Worm (Caenorhabditis elegans) whole organism, L1 larva: ENCODE data around the gene C06A6.2.

Experiments
- C04F5.9 ChIP-seq: sonication (generic microtip); optimal IDR thresholded peaks from 2 replicates; lab custom pipeline; 2016; ENCODE audit warnings: missing genetic modification characterization, missing compliant biosample characterization
- C34B4.2 ChIP-seq: sonication (generic microtip); optimal IDR thresholded peaks from 2 replicates; lab custom pipeline; 2017; ENCODE audit warnings: mild to moderate bottlenecking, missing genetic modification characterization, missing compliant biosample characterization
- F16B12.6 ChIP-seq: fragments of 150-350 bp; optimal IDR thresholded peaks from 2 replicates; lab custom pipeline; 2014; ENCODE audit warnings: missing biosample characterization, missing genetic modification characterization
- Y116A8C.19 ChIP-seq: sonication (generic microtip); optimal IDR thresholded peaks from 2 replicates; lab custom pipeline; 2016; ENCODE audit warnings: missing compliant biosample characterization, missing genetic modification characterization, borderline replicate concordance
- aha-1 ChIP-seq: fragments of 150-350 bp; optimal IDR thresholded peaks from 2 replicates; lab custom pipeline; 2014; ENCODE audit warnings: missing biosample characterization, missing genetic modification characterization
- alr-1 ChIP-seq: fragments of 200-800 bp; sonication (Bioruptor generic); optimal IDR thresholded peaks from 2 replicates; lab custom pipeline; 2018; ENCODE audit warnings: borderline replicate concordance, mild to moderate bottlenecking, missing genetic modification characterization, missing compliant biosample characterization
- ceh-8 ChIP-seq: fragments of 200-800 bp; sonication (Bioruptor generic); optimal IDR thresholded peaks from 2 replicates; lab custom pipeline; 2018; ENCODE audit warnings: mild to moderate bottlenecking, missing genetic modification characterization, moderate library complexity, missing compliant biosample characterization
- ceh-90 ChIP-seq: sonication (generic microtip); optimal IDR thresholded peaks from 2 replicates; lab custom pipeline; 2016; ENCODE audit warnings: missing genetic modification characterization, missing compliant biosample characterization
- dpl-1 ChIP-seq, 3 experiments: fragments of 150-350 bp in 2 of 3; sonication (generic microtip) in 1 of 3; optimal IDR thresholded peaks; 2 replicates each; lab custom pipeline; 2014 to 2017; ENCODE audit warnings: missing biosample characterization in 3 of 3, missing genetic modification characterization in 3 of 3, missing genetic modification reagents in 3 of 3
- dsc-1 ChIP-seq: sonication (generic microtip); optimal IDR thresholded peaks from 2 replicates; lab custom pipeline; 2016; ENCODE audit warnings: mild to moderate bottlenecking, missing genetic modification characterization, missing compliant biosample characterization
- egl-13 ChIP-seq: sonication (generic microtip); optimal IDR thresholded peaks from 2 replicates; lab custom pipeline; 2016; ENCODE audit warnings: missing genotype, missing genetic modification reagents, missing genetic modification characterization, missing compliant biosample characterization
- egl-27 ChIP-seq, 2 experiments: fragments of 150-350 bp in 1 of 2; sonication (generic microtip); optimal IDR thresholded peaks; 3 replicates each; lab custom pipeline; 2017 to 2018; ENCODE audit warnings: missing biosample characterization in 2 of 2, missing genetic modification characterization in 2 of 2, missing genetic modification reagents in 2 of 2
- elt-2 ChIP-seq: sonication (generic microtip); optimal IDR thresholded peaks from 2 replicates; lab custom pipeline; 2016; ENCODE audit warnings: missing genetic modification characterization, mild to moderate bottlenecking, inconsistent platforms, missing compliant biosample characterization, missing genetic modification reagents
- elt-3 ChIP-seq, 6 experiments: fragments of 150-350 bp in 1 of 6; sonication (generic microtip); optimal IDR thresholded peaks; 2 replicates each; lab custom pipeline; 2017 to 2018; ENCODE audit warnings: missing biosample characterization in 6 of 6, missing genetic modification characterization in 6 of 6, inconsistent platforms in 1 of 6
- ets-5 ChIP-seq: fragments of 200-800 bp; sonication (Bioruptor generic); IDR thresholded peaks from 2 replicates; pipeline ENCODE4 v1.3.6; 2022; ENCODE audit warnings: missing genetic modification characterization, missing compliant biosample characterization
- fkh-10 ChIP-seq: sonication (generic microtip); optimal IDR thresholded peaks from 2 replicates; lab custom pipeline; 2017; ENCODE audit warnings: missing biosample characterization, missing genetic modification reagents, missing genetic modification characterization
- fkh-8 ChIP-seq: sonication (generic microtip); optimal IDR thresholded peaks from 2 replicates; lab custom pipeline; 2016; ENCODE audit warnings: mild to moderate bottlenecking, missing genetic modification characterization, missing compliant biosample characterization
- fos-1 ChIP-seq: fragments of 150-350 bp; optimal IDR thresholded peaks from 2 replicates; lab custom pipeline; 2014; ENCODE audit warnings: missing biosample characterization, missing genetic modification characterization
- hlh-17 ChIP-seq: fragments of 200-800 bp; sonication (Bioruptor generic); optimal IDR thresholded peaks from 2 replicates; lab custom pipeline; 2018; ENCODE audit warnings: missing genetic modification characterization, mild to moderate bottlenecking, missing compliant biosample characterization, moderate library complexity, borderline replicate concordance
- irx-1 ChIP-seq: sonication (generic microtip); optimal IDR thresholded peaks from 2 replicates; lab custom pipeline; 2016; ENCODE audit warnings: missing genetic modification characterization, missing compliant biosample characterization
- jun-1 ChIP-seq: fragments of 150-350 bp; optimal IDR thresholded peaks from 2 replicates; lab custom pipeline; 2014; ENCODE audit warnings: missing biosample characterization, missing genetic modification reagents, missing genetic modification characterization
- lin-13 ChIP-seq: fragments of 150-350 bp; optimal IDR thresholded peaks from 2 replicates; lab custom pipeline; 2014; ENCODE audit warnings: missing biosample characterization, missing genetic modification reagents, missing genetic modification characterization
- lin-14 ChIP-seq: fragments of 200-800 bp; sonication (Bioruptor generic); optimal IDR thresholded peaks from 2 replicates; lab custom pipeline; 2018; ENCODE audit warnings: mild to moderate bottlenecking, missing genetic modification characterization, moderate library complexity, missing compliant biosample characterization
- lin-15B ChIP-seq: fragments of 150-350 bp; sonication (generic microtip); optimal IDR thresholded peaks from 3 replicates; lab custom pipeline; 2014; ENCODE audit warnings: missing biosample characterization, missing genetic modification characterization
- lin-39 ChIP-seq: fragments of 150-350 bp; optimal IDR thresholded peaks from 2 replicates; lab custom pipeline; 2014; ENCODE audit warnings: missing biosample characterization, missing genetic modification reagents, missing genetic modification characterization
- lir-3 ChIP-seq: sonication (generic microtip); optimal IDR thresholded peaks from 2 replicates; lab custom pipeline; 2016; ENCODE audit warnings: mild to moderate bottlenecking, missing genetic modification characterization, moderate library complexity, missing compliant biosample characterization; ENCODE audit not compliant: poor library complexity
- mep-1 ChIP-seq: fragments of 150-350 bp; optimal IDR thresholded peaks from 2 replicates; lab custom pipeline; 2014; ENCODE audit warnings: missing biosample characterization, missing genetic modification characterization
- nhr-11 ChIP-seq: fragments of 150-350 bp; optimal IDR thresholded peaks from 2 replicates; lab custom pipeline; 2014; ENCODE audit warnings: missing biosample characterization, missing genetic modification characterization
- nhr-12 ChIP-seq: sonication (generic microtip); optimal IDR thresholded peaks from 2 replicates; lab custom pipeline; 2017; ENCODE audit warnings: missing biosample characterization, missing genetic modification characterization
- nhr-20 ChIP-seq: sonication (generic microtip); optimal IDR thresholded peaks from 2 replicates; lab custom pipeline; 2016; ENCODE audit warnings: mild to moderate bottlenecking, missing genetic modification characterization, missing compliant biosample characterization
- nhr-28 ChIP-seq: fragments of 150-350 bp; optimal IDR thresholded peaks from 2 replicates; lab custom pipeline; 2014; ENCODE audit warnings: missing biosample characterization, missing genetic modification characterization
- nhr-47 ChIP-seq: sonication (generic microtip); optimal IDR thresholded peaks from 2 replicates; lab custom pipeline; 2016; ENCODE audit warnings: mild to moderate bottlenecking, missing genetic modification characterization, moderate library complexity, missing compliant biosample characterization
- nhr-71 ChIP-seq: sonication (generic microtip); optimal IDR thresholded peaks from 2 replicates; lab custom pipeline; 2016; ENCODE audit warnings: mild to moderate bottlenecking, missing genetic modification characterization, moderate library complexity, missing compliant biosample characterization
- nhr-76 ChIP-seq: sonication (generic microtip); optimal IDR thresholded peaks from 2 replicates; lab custom pipeline; 2017; ENCODE audit warnings: missing biosample characterization, missing genetic modification characterization
- nhr-77 ChIP-seq: fragments of 150-350 bp; optimal IDR thresholded peaks from 2 replicates; lab custom pipeline; 2014; ENCODE audit warnings: missing biosample characterization, missing genetic modification characterization
- nhr-90 ChIP-seq: sonication (generic microtip); optimal IDR thresholded peaks from 2 replicates; lab custom pipeline; 2016; ENCODE audit warnings: mild to moderate bottlenecking, missing genetic modification characterization, missing compliant biosample characterization; ENCODE audit not compliant: poor library complexity
- pax-3 ChIP-seq: fragments of 200-800 bp; sonication (Bioruptor generic); optimal IDR thresholded peaks from 2 replicates; lab custom pipeline; 2018; ENCODE audit warnings: mild to moderate bottlenecking, missing genetic modification characterization, moderate library complexity, missing compliant biosample characterization
- pqm-1 ChIP-seq: sonication (generic microtip); optimal IDR thresholded peaks from 3 replicates; lab custom pipeline; 2017; ENCODE audit warnings: missing biosample characterization, missing genetic modification characterization
- rnt-1 ChIP-seq: sonication (generic microtip); optimal IDR thresholded peaks from 2 replicates; lab custom pipeline; 2016; ENCODE audit warnings: mild to moderate bottlenecking, missing genetic modification characterization, moderate library complexity, missing compliant biosample characterization
- skn-1 ChIP-seq: fragments of 150-350 bp; optimal IDR thresholded peaks from 2 replicates; lab custom pipeline; 2014; ENCODE audit warnings: missing biosample characterization, missing genetic modification characterization
- snpc-4 ChIP-seq: fragments of 150-350 bp; optimal IDR thresholded peaks from 2 replicates; lab custom pipeline; 2014; ENCODE audit warnings: missing biosample characterization, missing genetic modification characterization
- snu-23 ChIP-seq: sonication (generic microtip); optimal IDR thresholded peaks from 2 replicates; lab custom pipeline; 2016; ENCODE audit warnings: missing genetic modification characterization, missing compliant biosample characterization
- swsn-7 ChIP-seq: sonication (generic microtip); optimal IDR thresholded peaks from 2 replicates; lab custom pipeline; 2016; ENCODE audit warnings: missing genetic modification characterization, missing compliant biosample characterization
- tlp-1 ChIP-seq: fragments of 150-350 bp; optimal IDR thresholded peaks from 2 replicates; lab custom pipeline; 2014; ENCODE audit warnings: missing biosample characterization, missing genetic modification characterization
- unc-130 ChIP-seq: fragments of 150-350 bp; optimal IDR thresholded peaks from 2 replicates; lab custom pipeline; 2017; ENCODE audit warnings: missing biosample characterization, missing genetic modification characterization, inconsistent platforms
- vab-15 ChIP-seq: sonication (generic microtip); optimal IDR thresholded peaks from 2 replicates; lab custom pipeline; 2017; ENCODE audit warnings: missing genotype, mild to moderate bottlenecking, missing genetic modification characterization, missing compliant biosample characterization
- ztf-11 ChIP-seq, 2 experiments: sonication (generic microtip); optimal IDR thresholded peaks; 2 replicates each; lab custom pipeline; 2016 to 2017; ENCODE audit warnings: missing genetic modification characterization in 2 of 2, missing biosample characterization in 1 of 2, missing compliant biosample characterization in 1 of 2
- ztf-4 ChIP-seq: fragments of 150-350 bp; optimal IDR thresholded peaks from 2 replicates; lab custom pipeline; 2014; ENCODE audit warnings: missing biosample characterization, missing genetic modification characterization

C06A6.2 gene

ce11 chrIV:7815683-7816183 lies 30.7 kb upstream of the C06A6.2 start, which contains the start of gene cdgs-1 (continued):
- TF ChIP-seq ztf-4 (tag; lab: Kevin White, UChicago), result no peak
- peak; percentile 85 for TF ChIP-seq lin-14 (GFP tag; lab: Kevin White, UChicago)
- no peak for TF ChIP-seq unc-130
- TF ChIP-seq nhr-47 (tag; lab: Kevin White, UChicago), result peak; percentile 29
- peak in 1 of 6 experiments; percentile 5 for TF ChIP-seq elt-3 (tag; optimal IDR thresholded peaks at IDR 0.05; lab: Kevin White, UChicago)
- no peak for TF ChIP-seq lin-13
- no peak for TF ChIP-seq nhr-11
- TF ChIP-seq swsn-7 (tag; lab: Kevin White, UChicago), result peak; percentile 28
- TF ChIP-seq nhr-90, result no peak
- TF ChIP-seq nhr-20 (tag; lab: Kevin White, UChicago), result peak; percentile 73
- TF ChIP-seq tlp-1 (tag; lab: Kevin White, UChicago), result no peak
- TF ChIP-seq ceh-90 (tag; lab: Kevin White, UChicago), result no peak
- peak; percentile 65 for TF ChIP-seq fkh-10 (GFP tag; lab: Kevin White, UChicago)
- peak; percentile 23 for TF ChIP-seq rnt-1
- TF ChIP-seq snu-23, result peak; percentile 70
- no peak for TF ChIP-seq nhr-77 (tag; lab: Kevin White, UChicago)
- TF ChIP-seq fos-1 (tag; lab: Kevin White, UChicago), result no peak
- TF ChIP-seq elt-2, result no peak
- no peak for TF ChIP-seq C04F5.9 (tag; lab: Kevin White, UChicago)
- TF ChIP-seq F16B12.6, result peak; percentile 15

ce11 chrIV:7816402-7817102 lies 29.9 kb upstream of the C06A6.2 start:
- TF ChIP-seq pqm-1 (tag; lab: Kevin White, UChicago), result no peak
- peak; percentile 54 for TF ChIP-seq lin-14 (GFP tag; lab: Kevin White, UChicago)
- TF ChIP-seq C34B4.2 (tag; lab: Kevin White, UChicago), result no peak
- peak; percentile 69 for TF ChIP-seq irx-1 (tag; lab: Kevin White, UChicago)
- TF ChIP-seq nhr-28, result no peak
- TF ChIP-seq nhr-76 (tag; lab: Kevin White, UChicago), result no peak
- TF ChIP-seq aha-1 (tag; lab: Kevin White, UChicago), result no peak
- no peak for TF ChIP-seq snpc-4 (tag; lab: Kevin White, UChicago)
- TF ChIP-seq dpl-1 (GFP tag; optimal IDR thresholded peaks at IDR 0.05; lab: Kevin White, UChicago), result peak; percentile 76 to 88 (median 86)
- TF ChIP-seq nhr-11, result no peak
- no peak for TF ChIP-seq fkh-8 (tag; lab: Kevin White, UChicago)
- TF ChIP-seq alr-1, result no peak
- no peak for TF ChIP-seq jun-1 (tag; lab: Kevin White, UChicago)
- peak; percentile 35 for TF ChIP-seq egl-13 (tag; lab: Kevin White, UChicago)
- no peak for TF ChIP-seq fos-1 (tag; lab: Kevin White, UChicago)
- TF ChIP-seq elt-3 (tag; optimal IDR thresholded peaks at IDR 0.05; lab: Kevin White, UChicago), result peak in 1 of 6 experiments; percentile 2
- no peak for TF ChIP-seq mep-1 (tag; lab: Kevin White, UChicago)
- TF ChIP-seq ceh-8 (GFP tag; lab: Kevin White, UChicago), result no peak
- peak; percentile 53 for TF ChIP-seq swsn-7 (tag; lab: Kevin White, UChicago)
- TF ChIP-seq lir-3 (tag; lab: Kevin White, UChicago), result peak; percentile 73
- peak; percentile 56 for TF ChIP-seq nhr-71 (tag; lab: Kevin White, UChicago)
- peak; percentile 53 for TF ChIP-seq pax-3 (tag; lab: Kevin White, UChicago)
- peak; percentile 44 for TF ChIP-seq snu-23
- TF ChIP-seq lin-15B (tag; lab: Kevin White, UChicago), result no peak
- TF ChIP-seq vab-15 (tag; lab: Kevin White, UChicago), result no peak
- TF ChIP-seq nhr-12, result no peak
- no peak for TF ChIP-seq ets-5 (GFP tag; lab: Robert Waterston, UW)
- no peak for TF ChIP-seq nhr-77 (tag; lab: Kevin White, UChicago)
- no peak for TF ChIP-seq lin-39 (tag; lab: Kevin White, UChicago)
- peak; percentile 79 for TF ChIP-seq nhr-90
- peak; percentile 66 for TF ChIP-seq dsc-1
- TF ChIP-seq skn-1 (tag; lab: Kevin White, UChicago), result peak; percentile 5
- TF ChIP-seq ztf-11 (tag; optimal IDR thresholded peaks at IDR 0.05; lab: Kevin White, UChicago), result peak in 1 of 2 experiments; percentile 71
- TF ChIP-seq Y116A8C.19, result peak; percentile 6
- no peak for TF ChIP-seq hlh-17 (GFP tag; lab: Kevin White, UChicago)
- TF ChIP-seq egl-27 (tag; optimal IDR thresholded peaks at IDR 0.05; lab: Kevin White, UChicago), result no peak
